Fruit fly (Drosophila melanogaster): Measurements from ENCODE around the gene CG6136.

CG6136 gene

DNA sequence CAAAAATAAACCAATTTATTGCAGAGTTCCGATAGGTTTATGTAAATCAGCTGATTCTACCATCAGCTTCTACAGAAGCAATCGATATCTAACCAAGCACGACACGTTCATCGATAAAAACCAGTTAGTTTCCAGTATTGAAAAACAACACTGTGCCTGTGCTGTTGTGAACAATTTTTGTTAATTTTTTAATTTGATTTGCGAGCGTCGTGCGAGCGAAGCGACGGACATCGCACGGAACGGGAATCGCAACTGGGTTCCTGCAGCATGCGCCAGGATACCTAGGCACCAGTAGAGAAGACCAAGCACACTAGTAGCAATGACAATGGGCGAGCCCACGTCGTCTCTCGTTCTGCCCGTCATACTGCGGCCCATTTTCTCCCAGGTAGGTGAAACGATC is at the start of gene CG6136, which contains the start of gene Ccm3:
Gene CG6136, minus strand, starts transcription at position 380 of the 400 bp plus-strand sequence.
Gene Ccm3, plus strand, starts transcription at position 125 of the 400 bp plus-strand sequence.
- TF ChIP-seq noc (tag; optimal IDR thresholded peaks at IDR 0.05) = peak; percentile 52

DNA sequence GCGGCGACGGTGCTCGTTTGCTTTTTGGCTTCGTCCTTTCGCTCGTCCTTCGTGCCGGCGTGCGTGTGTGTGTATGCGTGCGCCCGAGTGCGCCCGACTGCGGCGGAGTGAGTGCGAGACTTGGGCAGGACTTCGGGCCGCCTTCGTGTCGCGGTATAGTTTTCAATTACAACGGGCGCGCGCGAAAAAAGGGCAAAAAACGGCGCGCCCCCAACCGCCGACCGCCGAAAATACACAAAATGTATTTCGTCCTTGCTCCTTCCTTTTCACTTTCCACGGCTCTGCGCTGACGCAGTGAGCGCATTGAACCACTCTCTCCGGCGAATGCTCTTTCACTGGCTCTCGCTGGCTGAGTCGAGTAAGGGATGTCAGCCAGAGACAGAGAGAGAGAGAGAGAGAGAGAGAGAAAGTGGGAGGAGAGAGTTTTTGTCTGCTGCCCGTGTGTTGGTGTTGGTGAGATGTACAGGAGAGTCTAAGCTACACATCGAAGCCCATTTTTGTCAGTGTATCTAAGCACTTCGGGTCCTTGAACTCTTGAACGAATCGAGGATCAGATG is 48.4 kb upstream of the CG6136 start:
- TF ChIP-seq noc (tag; optimal IDR thresholded peaks at IDR 0.05) = no peak

DNA sequence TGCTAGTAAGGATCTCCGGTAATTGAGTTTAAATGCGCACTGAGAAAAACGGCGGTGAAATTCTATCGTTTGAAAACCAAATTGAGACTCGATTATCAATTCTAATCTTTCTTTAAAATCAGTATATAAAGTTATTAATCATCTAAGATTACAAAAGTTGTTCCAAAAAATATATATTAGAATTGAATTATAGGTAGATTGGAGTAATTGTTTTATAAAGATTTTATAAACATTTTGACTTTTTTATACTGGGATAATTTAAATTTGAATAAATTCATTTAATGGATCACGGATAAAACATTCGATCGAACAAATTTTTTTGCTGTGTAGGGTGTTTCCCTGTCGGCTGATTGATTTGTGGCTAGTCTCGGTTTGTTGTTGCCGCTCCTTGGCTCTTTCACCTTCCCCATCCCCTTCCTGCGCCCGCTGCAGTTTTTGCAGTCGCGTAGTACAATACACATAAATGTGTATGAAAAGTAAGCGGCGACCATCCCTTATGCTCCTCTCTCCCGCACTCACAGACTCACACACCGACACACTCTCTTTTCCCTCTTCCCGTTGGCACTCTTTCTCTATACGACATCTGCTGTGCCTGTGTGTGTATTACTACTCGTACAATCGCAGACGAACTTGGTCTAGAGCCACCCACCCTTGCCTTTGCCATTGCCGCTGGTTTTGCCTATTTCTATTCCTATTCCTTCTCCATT is 47.0 kb upstream of the CG6136 start:
- no peak for TF ChIP-seq noc (tag; optimal IDR thresholded peaks at IDR 0.05)

DNA sequence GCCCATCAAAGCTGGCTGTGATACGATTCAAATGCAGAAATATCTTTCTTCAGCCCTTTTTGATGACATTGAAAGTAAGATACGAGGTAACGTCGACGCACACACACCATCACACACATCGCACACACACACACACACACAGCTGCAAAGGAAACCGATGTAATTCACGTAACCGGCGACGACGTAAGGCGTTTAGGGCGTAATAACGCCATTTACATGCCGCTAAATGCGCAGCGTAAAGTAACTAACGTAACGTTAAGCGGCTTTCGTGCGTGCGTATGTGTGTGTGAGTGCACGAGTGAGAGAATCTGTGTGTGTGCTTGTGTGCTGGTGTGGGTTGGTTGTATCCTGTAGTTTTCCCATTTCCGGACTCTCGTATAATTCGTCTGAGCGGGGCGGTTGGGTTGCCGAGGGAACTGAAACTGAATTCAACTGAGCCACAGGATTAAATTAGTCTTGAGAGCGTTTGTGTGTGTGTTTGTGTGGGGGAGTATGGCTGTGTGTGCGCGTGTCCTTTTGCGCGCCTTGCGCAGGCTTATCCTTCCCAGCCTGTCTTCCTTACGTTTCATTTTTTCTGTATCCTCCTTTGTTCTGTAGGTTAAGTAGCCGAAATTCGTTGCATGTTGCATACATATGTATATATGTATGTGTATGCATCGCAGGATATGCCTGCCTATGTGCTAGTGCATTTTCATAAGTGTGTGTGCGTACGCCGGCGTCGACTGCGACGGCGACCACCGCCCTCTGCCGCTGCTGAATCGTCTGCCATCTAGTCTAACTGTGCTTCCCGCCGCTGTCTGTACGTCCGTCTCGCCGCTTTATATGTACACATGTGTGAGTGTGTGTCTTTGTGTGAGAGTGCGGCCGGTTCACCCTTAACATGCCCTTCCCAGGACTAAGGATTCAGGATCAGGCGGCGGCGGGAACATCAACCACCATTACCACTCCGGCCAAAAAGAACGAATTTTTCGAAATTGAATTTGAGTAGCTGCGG is 46.0 kb upstream of the CG6136 start:
- no peak for TF ChIP-seq noc (tag; optimal IDR thresholded peaks at IDR 0.05)

DNA sequence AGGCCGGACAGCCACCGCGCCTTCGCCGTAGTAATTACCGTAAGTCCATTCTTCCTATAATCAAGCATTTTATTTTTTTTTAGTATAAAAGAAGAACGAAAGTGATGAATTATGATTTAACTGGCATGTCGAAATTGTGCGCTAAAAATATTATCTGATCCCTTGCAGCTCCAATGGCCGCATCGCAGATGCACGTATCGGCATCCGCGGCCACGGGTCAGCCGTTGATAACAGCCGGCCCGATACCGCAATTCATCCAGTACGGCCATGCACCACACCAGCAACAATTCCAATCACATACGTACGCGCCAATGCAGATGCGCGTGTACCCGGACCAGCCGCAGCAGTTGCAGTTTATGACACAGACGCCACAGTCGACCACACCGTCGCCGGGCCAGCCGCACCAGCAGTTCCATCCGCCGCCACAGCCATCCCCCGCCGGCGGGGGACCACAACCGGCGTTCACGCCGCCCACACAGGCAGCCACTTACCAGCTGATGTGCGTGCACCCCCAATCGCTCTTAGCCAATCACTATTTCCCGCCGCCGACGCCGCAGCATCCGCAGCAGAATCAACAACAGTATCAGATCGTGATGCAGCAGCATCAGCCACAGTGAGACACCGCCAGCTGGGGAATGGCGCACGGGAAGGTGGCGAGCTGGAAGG is 43.1 kb upstream of the CG6136 start:
- TF ChIP-seq noc (tag; optimal IDR thresholded peaks at IDR 0.05) = no peak

DNA sequence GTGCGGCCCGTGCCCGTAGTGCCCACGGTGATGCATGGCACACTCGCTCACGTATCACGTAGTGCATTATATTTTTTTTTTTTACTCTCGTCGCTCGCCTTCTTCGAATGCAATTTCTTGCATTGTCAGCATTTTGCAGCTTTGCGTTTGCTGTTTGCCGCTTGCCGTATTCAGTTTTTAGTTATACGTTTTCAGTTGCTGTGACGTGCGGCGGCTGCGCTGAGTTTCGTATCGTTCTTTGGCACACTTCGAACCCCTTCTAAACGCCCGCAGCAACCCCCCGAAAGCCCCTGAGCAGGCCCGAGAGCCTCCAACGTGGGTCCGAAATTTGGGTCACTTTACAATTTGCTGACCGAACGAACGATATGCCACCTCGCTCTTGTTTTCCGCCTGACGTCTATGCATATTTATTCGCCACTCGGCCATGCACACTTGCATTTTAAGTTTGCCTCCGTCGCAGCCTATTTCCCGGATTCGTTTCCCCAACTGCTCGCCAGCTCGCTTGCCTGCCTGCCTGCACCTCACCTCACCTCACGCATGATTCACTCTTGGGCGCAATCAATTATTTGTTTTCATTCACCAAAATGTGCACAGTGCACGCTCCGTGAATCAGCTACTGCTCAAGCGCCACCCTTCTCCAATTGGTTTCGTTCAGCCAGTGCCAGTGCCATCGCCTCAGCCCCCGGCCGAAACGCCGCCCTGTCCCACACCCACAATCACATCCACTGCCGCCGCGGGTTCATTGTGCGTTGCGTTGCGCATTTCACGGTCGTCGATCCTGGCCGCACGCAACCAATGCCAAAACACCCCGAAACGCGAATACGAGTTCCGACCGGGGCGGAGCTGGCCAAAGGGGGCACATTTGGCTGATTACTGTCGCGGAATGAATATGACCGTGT is 38.9 kb upstream of the CG6136 start:
- TF ChIP-seq noc (tag; optimal IDR thresholded peaks at IDR 0.05) = no peak

dm6 chr3R:15409772-15410688 is 38.0 kb upstream of the CG6136 start:
- no peak for TF ChIP-seq noc (tag; optimal IDR thresholded peaks at IDR 0.05)

DNA sequence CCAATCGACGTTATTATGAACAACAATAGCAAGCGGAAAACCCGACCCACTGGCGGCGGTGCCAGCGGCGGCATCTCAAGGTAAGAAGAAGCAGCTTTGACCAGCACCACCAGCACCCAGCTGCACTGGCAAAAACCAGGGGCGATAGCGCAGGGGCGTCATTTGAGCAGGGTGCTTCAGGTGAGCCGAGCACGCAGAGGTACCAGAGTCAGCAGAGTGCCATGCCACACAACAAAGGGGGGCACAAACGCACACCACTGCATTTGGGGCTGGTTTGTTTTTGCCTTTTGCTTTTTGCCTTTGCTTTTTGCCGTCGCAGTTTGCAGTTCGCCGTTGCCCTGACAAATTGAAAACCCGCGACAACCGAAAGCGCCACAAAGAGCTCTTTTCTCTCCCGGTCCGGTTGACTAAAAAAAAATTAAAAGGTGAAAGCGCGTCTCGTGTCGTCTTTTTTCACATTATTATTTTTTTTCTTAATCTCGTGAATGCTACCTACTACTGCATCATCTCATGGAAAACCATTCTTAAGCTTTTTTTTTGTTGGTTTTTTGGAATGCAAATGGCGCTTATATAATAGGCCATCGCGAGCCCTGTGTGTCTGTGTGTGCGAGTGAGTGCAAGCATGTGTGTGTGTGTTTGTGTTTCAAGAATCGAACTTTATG is 37.2 kb upstream of the CG6136 start:
- no peak for TF ChIP-seq noc (tag; optimal IDR thresholded peaks at IDR 0.05)

DNA sequence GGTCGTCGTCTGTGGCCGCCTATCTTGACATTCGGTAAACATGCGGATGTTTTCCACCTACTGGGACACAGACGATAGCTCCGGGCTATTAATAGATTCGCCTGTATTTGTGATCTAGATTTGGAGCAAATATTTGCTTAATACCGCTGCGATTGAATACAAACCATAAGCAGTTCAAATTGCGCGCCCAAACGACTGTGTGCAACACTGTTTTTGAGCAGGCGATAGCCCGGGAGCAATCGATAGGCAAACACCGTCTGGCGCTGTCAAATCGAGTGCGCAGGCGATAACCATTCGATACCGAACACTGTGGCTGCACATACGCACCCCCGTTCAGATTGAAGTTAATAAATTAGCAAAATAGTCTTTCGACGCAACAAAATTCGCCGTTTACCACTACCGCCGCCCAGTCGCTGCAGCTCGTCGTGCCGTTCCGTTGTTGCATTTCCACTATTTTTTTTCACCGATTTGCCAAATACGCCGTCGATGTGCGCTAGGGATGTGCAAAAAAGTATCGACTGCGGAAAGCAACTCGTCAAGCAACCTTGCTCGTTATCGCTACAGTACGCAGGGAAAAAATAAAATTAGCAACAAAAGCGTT is 36.2 kb upstream of the CG6136 start, which contains the start of gene Atx2:
Gene Atx2, plus strand, starts transcription at position 293 of the 601 bp plus-strand sequence.
- no peak for TF ChIP-seq noc (tag; optimal IDR thresholded peaks at IDR 0.05)

DNA sequence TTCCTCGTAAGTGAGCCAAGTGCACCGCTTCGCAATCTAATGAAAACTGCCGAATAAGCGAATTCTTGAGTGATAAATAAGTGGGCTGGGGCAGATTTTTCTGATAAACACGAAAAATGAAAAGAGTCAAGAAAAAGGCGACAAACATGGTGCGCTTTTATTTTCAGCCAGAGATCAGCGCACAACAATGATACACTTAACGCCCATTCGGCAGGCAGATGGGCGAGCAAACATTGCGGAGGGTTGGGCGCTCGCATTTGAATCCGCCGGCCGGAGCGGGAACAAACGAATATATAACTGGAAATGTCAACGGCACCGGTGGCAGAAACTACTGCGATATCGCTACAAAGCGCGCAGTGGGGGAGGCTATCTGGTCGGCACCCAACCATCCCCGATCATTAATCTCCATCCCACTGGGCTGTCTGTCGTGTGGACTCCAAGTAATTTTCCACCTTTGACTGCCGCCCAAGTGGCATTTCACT is 35.0 kb upstream of the CG6136 start, which contains the start of gene CG6125:
Gene CG6125, minus strand, starts transcription at position 51 of the 482 bp plus-strand sequence.
- TF ChIP-seq noc (tag; optimal IDR thresholded peaks at IDR 0.05) = no peak

dm6 chr3R:15406393-15406792 is 34.4 kb upstream of the CG6136 start:
- no peak for TF ChIP-seq noc (tag; optimal IDR thresholded peaks at IDR 0.05)

DNA sequence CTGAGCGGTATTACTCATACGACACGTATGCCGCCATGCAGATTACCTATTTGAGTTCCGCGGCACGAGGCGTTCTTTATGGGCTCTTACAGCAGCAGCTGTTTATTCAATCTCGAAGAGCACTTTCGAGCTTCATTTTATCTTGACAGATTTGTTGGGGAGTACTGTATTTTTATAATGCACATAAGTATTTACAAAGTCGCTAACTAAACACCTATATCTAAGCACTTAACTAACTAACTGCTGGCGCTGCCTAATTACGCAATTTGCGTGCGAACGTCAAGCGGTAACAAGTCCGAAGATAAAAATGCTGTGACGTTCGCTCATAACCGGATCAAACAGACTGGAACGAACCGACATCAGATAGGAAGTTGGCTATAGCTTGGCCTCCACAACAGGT is 30.6 kb upstream of the CG6136 start:
- peak; percentile 78 for TF ChIP-seq noc (tag; optimal IDR thresholded peaks at IDR 0.05)

Data from whole organism, larva.